Fruit fly (Drosophila melanogaster) whole organism, embryonic: ENCODE results near the gene alien.
A peak's percentile ranks its signal among the peaks of the same experiment; 100 is the strongest.

ENCODE experiments used
- Aef1 ChIP-seq: fragments of 200-800 bp; sonication (Bioruptor generic); IDR thresholded peaks from 3 replicates; pipeline ENCODE4 v1.3.6; 2022; ENCODE audit warnings: missing biosample characterization, missing genetic modification characterization
- Asciz ChIP-seq: fragments of 200-800 bp; sonication (Bioruptor generic); optimal IDR thresholded peaks from 2 replicates; lab custom pipeline; 2017; ENCODE audit warnings: missing biosample characterization, mild to moderate bottlenecking, missing genetic modification characterization, missing genetic modification reagents
- Bdp1 ChIP-seq: fragments of 200-800 bp; sonication (Bioruptor generic); optimal IDR thresholded peaks from 3 replicates; lab custom pipeline; 2016; ENCODE audit warnings: missing biosample characterization, missing genetic modification characterization
- CG10147 ChIP-seq: fragments of 200-800 bp; sonication (Bioruptor generic); optimal IDR thresholded peaks from 2 replicates; lab custom pipeline; 2019; ENCODE audit warnings: missing biosample characterization, mild to moderate bottlenecking, missing genetic modification characterization, moderate library complexity
- CG10274 ChIP-seq: fragments of 200-800 bp; sonication (Bioruptor generic); optimal IDR thresholded peaks from 3 replicates; lab custom pipeline; 2017; ENCODE audit warnings: missing biosample characterization, mild to moderate bottlenecking, missing genetic modification characterization
- CG11085 ChIP-seq: fragments of 200-800 bp; sonication (Bioruptor generic); IDR thresholded peaks from 2 replicates; pipeline ENCODE4 v1.3.6; 2022; ENCODE audit warnings: missing biosample characterization, missing genetic modification characterization
- CG12104 ChIP-seq: fragments of 200-800 bp; sonication (Bioruptor generic); optimal IDR thresholded peaks from 3 replicates; lab custom pipeline; 2016; ENCODE audit warnings: missing biosample characterization, missing genetic modification characterization
- CG12219 ChIP-seq: fragments of 200-800 bp; sonication (Bioruptor generic); optimal IDR thresholded peaks from 3 replicates; lab custom pipeline; 2018; ENCODE audit warnings: missing biosample characterization, mild to moderate bottlenecking, missing genetic modification characterization
- CG1233 ChIP-seq: fragments of 200-800 bp; sonication (Bioruptor generic); optimal IDR thresholded peaks from 4 replicates; lab custom pipeline; 2018; ENCODE audit warnings: missing biosample characterization, mild to moderate bottlenecking, missing genetic modification characterization
- CG14667 ChIP-seq: fragments of 200-800 bp; sonication (Bioruptor generic); IDR thresholded peaks from 2 replicates; pipeline ENCODE4 v1.3.6; 2022; ENCODE audit warnings: missing biosample characterization, missing genetic modification characterization
- CG14860 ChIP-seq: fragments of 200-800 bp; sonication (Bioruptor generic); IDR thresholded peaks from 3 replicates; pipeline ENCODE4 v1.3.6; 2022; ENCODE audit warnings: missing biosample characterization, missing genetic modification characterization; ENCODE audit not compliant: partially characterized antibody
- CG15011 ChIP-seq: fragments of 200-800 bp; sonication (Bioruptor generic); optimal IDR thresholded peaks from 3 replicates; lab custom pipeline; 2018; ENCODE audit warnings: missing biosample characterization, mild to moderate bottlenecking, missing genetic modification characterization
- CG15479 ChIP-seq: fragments of 200-800 bp; sonication (Bioruptor generic); optimal IDR thresholded peaks from 3 replicates; lab custom pipeline; 2019; ENCODE audit warnings: missing biosample characterization, mild to moderate bottlenecking, missing genetic modification characterization, moderate library complexity
- CG17568 ChIP-seq: fragments of 200-800 bp; sonication (Bioruptor generic); optimal IDR thresholded peaks from 2 replicates; lab custom pipeline; 2018; ENCODE audit warnings: missing biosample characterization, mild to moderate bottlenecking, missing genetic modification characterization, moderate library complexity
- CG18011 ChIP-seq: fragments of 200-800 bp; sonication (Bioruptor generic); optimal IDR thresholded peaks from 2 replicates; lab custom pipeline; 2017; ENCODE audit warnings: missing biosample characterization, missing genetic modification characterization, mild to moderate bottlenecking, moderate library complexity, missing genotype
- CG18476 ChIP-seq: fragments of 200-800 bp; sonication (Bioruptor generic); optimal IDR thresholded peaks from 2 replicates; lab custom pipeline; 2016; ENCODE audit warnings: missing biosample characterization, mild to moderate bottlenecking, missing genetic modification characterization
- CG18764 ChIP-seq: fragments of 200-800 bp; sonication (Bioruptor generic); optimal IDR thresholded peaks from 3 replicates; lab custom pipeline; 2016; ENCODE audit warnings: missing biosample characterization, missing genetic modification characterization
- CG2129 ChIP-seq: fragments of 200-800 bp; sonication (Bioruptor generic); IDR thresholded peaks from 2 replicates; pipeline ENCODE4 v1.3.6; 2022; ENCODE audit warnings: missing biosample characterization, missing genetic modification characterization; ENCODE audit not compliant: partially characterized antibody
- CG4707 ChIP-seq: fragments of 200-800 bp; sonication (Bioruptor generic); optimal IDR thresholded peaks from 2 replicates; lab custom pipeline; 2018; ENCODE audit warnings: missing biosample characterization, mild to moderate bottlenecking, missing genetic modification characterization, moderate library complexity
- CG5953 ChIP-seq: fragments of 200-800 bp; sonication (Bioruptor generic); IDR thresholded peaks from 2 replicates; pipeline ENCODE4 v1.3.6; 2022; ENCODE audit warnings: missing biosample characterization, missing genetic modification characterization
- CG7271 ChIP-seq: fragments of 200-800 bp; sonication (Bioruptor generic); optimal IDR thresholded peaks from 2 replicates; lab custom pipeline; 2018; ENCODE audit warnings: missing biosample characterization, mild to moderate bottlenecking, missing genetic modification characterization, moderate library complexity
- CG7963 ChIP-seq: fragments of 200-800 bp; sonication (Bioruptor generic); IDR thresholded peaks from 3 replicates; pipeline ENCODE4 v1.3.6; 2022; ENCODE audit warnings: missing biosample characterization, missing genetic modification characterization; ENCODE audit not compliant: partially characterized antibody
- CG7987 ChIP-seq: fragments of 200-800 bp; sonication (Bioruptor generic); optimal IDR thresholded peaks from 2 replicates; lab custom pipeline; 2018; ENCODE audit warnings: missing biosample characterization, mild to moderate bottlenecking, missing genetic modification characterization, moderate library complexity
- CG9437 ChIP-seq: fragments of 200-800 bp; sonication (Bioruptor generic); optimal IDR thresholded peaks from 2 replicates; lab custom pipeline; 2018; ENCODE audit warnings: missing biosample characterization, mild to moderate bottlenecking, missing genetic modification characterization
- CG9817 ChIP-seq: fragments of 200-800 bp; sonication (Bioruptor generic); optimal IDR thresholded peaks from 2 replicates; lab custom pipeline; 2018; ENCODE audit warnings: missing biosample characterization, mild to moderate bottlenecking, missing genetic modification characterization, moderate library complexity
- CG9876 ChIP-seq: fragments of 200-800 bp; sonication (Bioruptor generic); optimal IDR thresholded peaks from 2 replicates; lab custom pipeline; 2016; ENCODE audit warnings: missing biosample characterization, missing genetic modification characterization
- D ChIP-seq, 2 experiments: fragments of 200-800 bp in 1 of 2; fragments of >200 bp in 1 of 2; sonication (Bioruptor generic) in 1 of 2; optimal IDR thresholded peaks; 2 replicates in 1 of 2; 3 replicates in 1 of 2; lab custom pipeline; 2017; ENCODE audit warnings: mild to moderate bottlenecking in 1 of 2, missing biosample characterization in 1 of 2, missing genetic modification characterization in 1 of 2, missing genetic modification reagents in 1 of 2
- Kr ChIP-seq: fragments of 200-800 bp; sonication (Bioruptor generic); optimal IDR thresholded peaks from 2 replicates; lab custom pipeline; 2017; ENCODE audit warnings: missing biosample characterization, mild to moderate bottlenecking, missing genetic modification characterization
- NC2α ChIP-seq: fragments of 200-800 bp; sonication (Bioruptor generic); optimal IDR thresholded peaks from 2 replicates; lab custom pipeline; 2016; ENCODE audit warnings: missing biosample characterization, missing genetic modification characterization
- NFAT ChIP-seq: fragments of 200-800 bp; sonication (Bioruptor generic); IDR thresholded peaks from 2 replicates; pipeline ENCODE4 v1.3.6; 2022; ENCODE audit warnings: missing biosample characterization, missing genetic modification characterization
- Sin3A ChIP-seq: fragments of >200 bp; optimal IDR thresholded peaks from 2 replicates; lab custom pipeline; 2018
- Six4 ChIP-seq: fragments of 200-800 bp; sonication (Bioruptor generic); optimal IDR thresholded peaks from 2 replicates; lab custom pipeline; 2016; ENCODE audit warnings: missing biosample characterization, missing genetic modification characterization
- cas ChIP-seq: fragments of 200-800 bp; sonication (Bioruptor generic); IDR thresholded peaks from 2 replicates; pipeline ENCODE4 v1.3.6; 2022; ENCODE audit warnings: missing biosample characterization, missing genetic modification characterization
- crc ChIP-seq: fragments of 200-800 bp; sonication (Bioruptor generic); optimal IDR thresholded peaks from 2 replicates; lab custom pipeline; 2016; ENCODE audit warnings: missing biosample characterization, missing genetic modification characterization
- dimm ChIP-seq: fragments of 200-800 bp; sonication (Bioruptor generic); IDR thresholded peaks from 2 replicates; pipeline ENCODE4 v1.3.6; 2022; ENCODE audit warnings: missing biosample characterization, missing genetic modification characterization
- dysf ChIP-seq: fragments of 200-800 bp; sonication (Bioruptor generic); IDR thresholded peaks from 3 replicates; pipeline ENCODE4 v1.3.6; 2022; ENCODE audit warnings: missing biosample characterization, missing genetic modification characterization
- gfzf ChIP-seq: fragments of 200-800 bp; sonication (Bioruptor generic); optimal IDR thresholded peaks from 2 replicates; lab custom pipeline; 2016; ENCODE audit warnings: missing biosample characterization, mild to moderate bottlenecking, missing genetic modification characterization, moderate library complexity
- grau ChIP-seq: fragments of 200-800 bp; optimal IDR thresholded peaks from 3 replicates; lab custom pipeline; 2019; ENCODE audit warnings: missing biosample characterization, mild to moderate bottlenecking, missing genetic modification characterization, moderate library complexity
- gro ChIP-seq: fragments of 200-800 bp; sonication (Bioruptor generic); optimal IDR thresholded peaks from 2 replicates; lab custom pipeline; 2016; ENCODE audit warnings: missing biosample characterization, missing genetic modification characterization
- h ChIP-seq: fragments of >200 bp; optimal IDR thresholded peaks from 2 replicates; lab custom pipeline; 2017
- inv ChIP-seq: fragments of 200-800 bp; sonication (Bioruptor generic); IDR thresholded peaks from 2 replicates; pipeline ENCODE4 v1.3.6; 2022; ENCODE audit warnings: missing biosample characterization, missing genetic modification characterization; ENCODE audit not compliant: partially characterized antibody
- knrl ChIP-seq: fragments of 200-800 bp; sonication (Bioruptor generic); IDR thresholded peaks from 3 replicates; pipeline ENCODE4 v1.3.6; 2022; ENCODE audit warnings: missing biosample characterization, missing genetic modification characterization; ENCODE audit not compliant: partially characterized antibody
- lov ChIP-seq, 2 experiments: fragments of 200-800 bp in 1 of 2; fragments of >200 bp in 1 of 2; sonication (Bioruptor generic) in 1 of 2; IDR thresholded peaks in 1 of 2; optimal IDR thresholded peaks in 1 of 2; 2 replicates in 1 of 2; 3 replicates in 1 of 2; pipeline versions ENCODE4 v1.3.6 to Lab custom; 2017 to 2022; ENCODE audit warnings: missing biosample characterization in 1 of 2, missing genetic modification characterization in 1 of 2
- nom ChIP-seq: fragments of 200-800 bp; sonication (Bioruptor generic); optimal IDR thresholded peaks from 2 replicates; lab custom pipeline; 2017; ENCODE audit warnings: missing biosample characterization, missing genetic modification characterization, mild to moderate bottlenecking, moderate library complexity, missing genetic modification reagents
- sc ChIP-seq, 3 experiments: fragments of >200 bp in 2 of 3; fragments of 200-800 bp in 1 of 3; sonication (Bioruptor generic) in 1 of 3; optimal IDR thresholded peaks; 2 replicates in 2 of 3; 3 replicates in 1 of 3; lab custom pipeline; 2017; ENCODE audit warnings: mild to moderate bottlenecking in 1 of 3, missing biosample characterization in 1 of 3, missing genetic modification characterization in 1 of 3, missing genetic modification reagents in 1 of 3
- sna ChIP-seq: fragments of 200-800 bp; sonication (Bioruptor generic); IDR thresholded peaks from 2 replicates; pipeline ENCODE4 v1.3.6; 2022; ENCODE audit warnings: missing biosample characterization, missing genetic modification characterization; ENCODE audit not compliant: partially characterized antibody
- so ChIP-seq: fragments of 200-800 bp; sonication (Bioruptor generic); IDR thresholded peaks from 3 replicates; pipeline ENCODE4 v1.3.6; 2022; ENCODE audit warnings: missing biosample characterization, missing genetic modification characterization

Gene alien

DNA sequence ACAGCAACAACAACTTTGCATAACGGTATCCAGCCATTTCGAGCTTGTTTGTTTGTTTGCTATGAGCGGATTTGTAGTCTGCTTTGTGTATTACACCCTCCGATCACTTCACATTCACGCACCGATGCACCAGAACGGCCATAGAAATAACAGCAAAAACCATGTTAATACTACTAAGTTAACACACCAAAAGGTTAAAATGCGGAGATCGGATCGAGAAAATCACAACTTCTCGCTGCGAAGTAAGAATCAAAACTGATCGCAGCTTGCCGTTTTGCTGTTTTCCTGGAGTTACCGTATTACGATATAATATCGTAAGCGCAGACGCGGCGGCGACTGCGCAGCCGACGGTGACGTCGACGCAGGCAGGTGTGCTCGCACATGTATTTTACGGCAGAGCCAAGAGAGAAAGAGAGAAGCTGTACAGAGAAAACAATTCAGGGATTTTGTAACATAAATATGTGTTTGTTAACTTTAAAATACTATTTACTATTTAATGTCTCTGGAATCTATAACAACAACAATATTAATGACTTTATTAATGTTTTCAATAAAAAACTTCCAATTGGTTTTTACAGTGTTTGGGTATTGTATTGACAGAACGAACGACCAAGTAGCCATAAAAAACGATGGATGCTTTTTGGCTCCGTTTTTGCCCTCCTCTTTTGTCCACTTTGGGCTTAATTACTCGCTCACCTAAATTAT, 12.4 kb downstream of the alien start, which contains the start of gene CG13101 (continued):
- peak; percentile 56 for TF ChIP-seq CG7271 (tag; lab: Kevin White, UChicago)
- peak; percentile 72 for TF ChIP-seq dimm (GFP tag; lab: Robert Waterston, UW)
- TF ChIP-seq dysf: peak; percentile 97
- no peak for TF ChIP-seq inv
- TF ChIP-seq nom (GFP tag; lab: Kevin White, UChicago): peak; percentile 62
- TF ChIP-seq Kr (GFP tag; lab: Kevin White, UChicago): no peak
- TF ChIP-seq D (optimal IDR thresholded peaks at IDR 0.05; lab: Kevin White, UChicago): no peak
- peak; percentile 89 for TF ChIP-seq D (GFP tag; optimal IDR thresholded peaks at IDR 0.05; lab: Kevin White, UChicago)
- peak; percentile 91 for TF ChIP-seq CG17568
- peak; percentile 57 for TF ChIP-seq CG4707 (GFP tag; lab: Kevin White, UChicago)
- TF ChIP-seq CG12219 (GFP tag; lab: Kevin White, UChicago): peak; percentile 88
- peak; percentile 90 for TF ChIP-seq CG18476 (GFP tag; lab: Kevin White, UChicago)
- TF ChIP-seq gro (GFP tag; lab: Kevin White, UChicago): peak; percentile 81
- peak; percentile 94 for TF ChIP-seq grau (tag; lab: Kevin White, UChicago)
- no peak for TF ChIP-seq CG14860 (GFP tag; lab: Robert Waterston, UW)
- TF ChIP-seq NC2α (GFP tag; lab: Kevin White, UChicago): peak; percentile 67
- peak; percentile 77 for TF ChIP-seq Bdp1 (GFP tag; lab: Kevin White, UChicago)
- no peak for TF ChIP-seq sna (GFP tag; lab: Robert Waterston, UW)
- peak; percentile 95 for TF ChIP-seq so
- no peak for TF ChIP-seq CG7963
- TF ChIP-seq CG10147: peak; percentile 92
- peak; percentile 55 for TF ChIP-seq CG10274 (GFP tag; lab: Kevin White, UChicago)
- peak; percentile 82 for TF ChIP-seq CG9437
- TF ChIP-seq sc (optimal IDR thresholded peaks at IDR 0.05; lab: Kevin White, UChicago): no peak
- peak; percentile 85 for TF ChIP-seq sc (GFP tag; optimal IDR thresholded peaks at IDR 0.05; lab: Kevin White, UChicago)
- peak; percentile 74; the same call in 1 of the 2 replicates for TF ChIP-seq CG5953 (GFP tag; lab: Robert Waterston, UW)
- TF ChIP-seq Sin3A (lab: Kevin White, UChicago): no peak
- peak; percentile 82 for TF ChIP-seq CG9817 (tag; lab: Kevin White, UChicago)
- TF ChIP-seq Aef1 (GFP tag; lab: Robert Waterston, UW): peak; percentile 82
- peak; percentile 84 for TF ChIP-seq CG12104
- peak; percentile 63 for TF ChIP-seq crc (GFP tag; lab: Kevin White, UChicago)
- peak; percentile 89 for TF ChIP-seq CG14667 (GFP tag; lab: Robert Waterston, UW)
- TF ChIP-seq Six4: peak; percentile 83
- TF ChIP-seq CG15479 (GFP tag; lab: Kevin White, UChicago): peak; percentile 1
- TF ChIP-seq CG18011: peak; percentile 63
- peak; percentile 80 for TF ChIP-seq cas (GFP tag; lab: Robert Waterston, UW)
- no peak for TF ChIP-seq lov (optimal IDR thresholded peaks at IDR 0.05; lab: Kevin White, UChicago)
- TF ChIP-seq lov (GFP tag; IDR thresholded peaks at IDR 0.05; lab: Robert Waterston, UW): peak; percentile 85; the same call in 2 of the 3 replicates
- TF ChIP-seq NFAT (GFP tag; lab: Robert Waterston, UW): peak; percentile 86
- no peak for TF ChIP-seq gfzf
- TF ChIP-seq CG1233: peak; percentile 87
- TF ChIP-seq Asciz (GFP tag; lab: Kevin White, UChicago): peak; percentile 90
- peak; percentile 83 for TF ChIP-seq CG18764 (GFP tag; lab: Kevin White, UChicago)
- TF ChIP-seq CG9876 (GFP tag; lab: Kevin White, UChicago): peak; percentile 27
- no peak for TF ChIP-seq CG2129 (GFP tag; lab: Robert Waterston, UW)
- no peak for TF ChIP-seq h (lab: Kevin White, UChicago)
- peak; percentile 82 for TF ChIP-seq CG15011 (GFP tag; lab: Kevin White, UChicago)
- peak; percentile 76 for TF ChIP-seq CG7987 (GFP tag; lab: Kevin White, UChicago)
- TF ChIP-seq knrl (GFP tag; lab: Robert Waterston, UW): no peak
- TF ChIP-seq CG11085: peak; percentile 89
